Fruit fly (Drosophila melanogaster) whole organism, wandering third instar larva: ENCODE data around the gene Mvb12.
A peak's percentile ranks its signal among the peaks of the same experiment; 100 is the strongest.

ENCODE experiments used
- Dfd ChIP-seq: fragments of >200 bp; optimal IDR thresholded peaks from 2 replicates; lab custom pipeline; 2017; ENCODE audit warnings: missing biosample characterization, missing genetic modification characterization
- Dif ChIP-seq: fragments of 200-275, 200-300 bp; sonication (Bioruptor generic); optimal IDR thresholded peaks from 2 replicates; lab custom pipeline; 2018; ENCODE audit warnings: missing biosample characterization, missing genetic modification characterization; ENCODE audit not compliant: partially characterized antibody
- Jra ChIP-seq: sonication (Bioruptor generic); optimal IDR thresholded peaks from 2 replicates; lab custom pipeline; 2016; ENCODE audit warnings: missing biosample characterization, missing genetic modification characterization
- Rel ChIP-seq, 2 experiments: fragments of 200-800 bp; sonication (Bioruptor generic) in 1 of 2; optimal IDR thresholded peaks; 2 replicates in 1 of 2; 3 replicates in 1 of 2; lab custom pipeline; 2016 to 2019; ENCODE audit warnings: mild to moderate bottlenecking in 2 of 2, missing biosample characterization in 2 of 2, missing genetic modification characterization in 2 of 2, moderate library complexity in 1 of 2
- br ChIP-seq: fragments of 200-800 bp; sonication (Bioruptor generic); optimal IDR thresholded peaks from 2 replicates; lab custom pipeline; 2016; ENCODE audit warnings: missing biosample characterization, missing genetic modification characterization
- ey ChIP-seq: fragments of 200-800 bp; sonication (Bioruptor generic); optimal IDR thresholded peaks from 2 replicates; lab custom pipeline; 2016; ENCODE audit warnings: missing biosample characterization, missing genetic modification characterization
- foxo ChIP-seq, 2 experiments: fragments of 200-800 bp; sonication (Bioruptor generic); optimal IDR thresholded peaks; 2 replicates in 1 of 2; 3 replicates in 1 of 2; lab custom pipeline; 2016 to 2017; ENCODE audit warnings: missing biosample characterization in 2 of 2, missing genetic modification characterization in 2 of 2
- fru ChIP-seq: fragments of 200-800 bp; sonication (Bioruptor generic); optimal IDR thresholded peaks from 3 replicates; lab custom pipeline; 2016; ENCODE audit warnings: missing biosample characterization, mild to moderate bottlenecking, missing genetic modification characterization
- pan ChIP-seq: fragments of >200 bp; optimal IDR thresholded peaks from 2 replicates; lab custom pipeline; 2017
- tai ChIP-seq: sonication (Bioruptor generic); optimal IDR thresholded peaks from 2 replicates; lab custom pipeline; 2016; ENCODE audit warnings: missing biosample characterization, missing genetic modification characterization
- usp ChIP-seq: fragments of >200 bp; optimal IDR thresholded peaks from 2 replicates; lab custom pipeline; 2017; ENCODE audit warnings: missing biosample characterization, missing genetic modification characterization

dm6 chrX:18085470-18085797 lies 15.7 kb downstream of the Mvb12 start, which contains the start of gene Ada3:
- peak; percentile 85 for TF ChIP-seq fru (GFP tag; lab: Kevin White, UChicago)
- TF ChIP-seq Dfd (GFP tag; lab: Kevin White, UChicago) = no peak
- TF ChIP-seq Dif (GFP tag; lab: Kevin White, UChicago) = no peak
- TF ChIP-seq ey = peak; percentile 83
- no peak for TF ChIP-seq pan (lab: Kevin White, UChicago)
- peak; percentile 80 for TF ChIP-seq Jra (GFP tag; lab: Kevin White, UChicago)
- TF ChIP-seq br (GFP tag; lab: Kevin White, UChicago) = peak; percentile 79
- TF ChIP-seq usp (GFP tag; lab: Kevin White, UChicago) = no peak
- TF ChIP-seq foxo (GFP tag; optimal IDR thresholded peaks at IDR 0.05; lab: Kevin White, UChicago) = peak in 1 of 2 experiments; percentile 88
- TF ChIP-seq Rel (GFP tag; optimal IDR thresholded peaks at IDR 0.05; lab: Kevin White, UChicago) = no peak
- TF ChIP-seq Rel (tag; optimal IDR thresholded peaks at IDR 0.05; lab: Kevin White, UChicago) = peak; percentile 56
- no peak for TF ChIP-seq tai (GFP tag; lab: Kevin White, UChicago)
